Worm (Caenorhabditis elegans) whole organism, L3 larva: ENCODE measurements around the gene F17C11.11.

Experiments
- ama-1 ChIP-seq: fragments of 150-350 bp; optimal IDR thresholded peaks from 2 replicates; lab custom pipeline; 2018
- ceh-82 ChIP-seq: fragments of 150-350 bp; optimal IDR thresholded peaks from 2 replicates; lab custom pipeline; 2014; ENCODE audit warnings: missing biosample characterization, missing genetic modification characterization
- lin-39 ChIP-seq: fragments of 150-350 bp; optimal IDR thresholded peaks from 2 replicates; lab custom pipeline; 2018; ENCODE audit warnings: missing biosample characterization, missing genetic modification reagents, missing genetic modification characterization
- nfya-1 ChIP-seq: sonication (generic microtip); optimal IDR thresholded peaks from 2 replicates; lab custom pipeline; 2017; ENCODE audit warnings: missing genetic modification characterization, mild to moderate bottlenecking, missing compliant biosample characterization, antibody characterized with exemption, moderate library complexity; ENCODE audit not compliant: insufficient read depth
- snpc-4 ChIP-seq: fragments of 150-350 bp; optimal IDR thresholded peaks from 2 replicates; lab custom pipeline; 2014; ENCODE audit warnings: missing biosample characterization, missing genetic modification characterization
- unc-39 ChIP-seq: sonication (generic microtip); optimal IDR thresholded peaks from 4 replicates; lab custom pipeline; 2017; ENCODE audit warnings: missing biosample characterization, missing genetic modification characterization

ce11 chrV:10966874-10967273 lies 28.3 kb upstream of the F17C11.11 start:
- no peak for TF ChIP-seq nfya-1 (tag; lab: Kevin White, UChicago)
- TF ChIP-seq snpc-4 (tag; lab: Kevin White, UChicago) = no peak
- no peak for TF ChIP-seq lin-39 (tag; lab: Kevin White, UChicago)
- TF ChIP-seq unc-39 (tag; lab: Kevin White, UChicago) = no peak
- TF ChIP-seq ama-1 (lab: Kevin White, UChicago) = no peak
- TF ChIP-seq ceh-82 (tag; lab: Kevin White, UChicago) = no peak
